Fruit fly (Drosophila melanogaster): ENCODE results near the gene GatA.

Gene GatA

DNA sequence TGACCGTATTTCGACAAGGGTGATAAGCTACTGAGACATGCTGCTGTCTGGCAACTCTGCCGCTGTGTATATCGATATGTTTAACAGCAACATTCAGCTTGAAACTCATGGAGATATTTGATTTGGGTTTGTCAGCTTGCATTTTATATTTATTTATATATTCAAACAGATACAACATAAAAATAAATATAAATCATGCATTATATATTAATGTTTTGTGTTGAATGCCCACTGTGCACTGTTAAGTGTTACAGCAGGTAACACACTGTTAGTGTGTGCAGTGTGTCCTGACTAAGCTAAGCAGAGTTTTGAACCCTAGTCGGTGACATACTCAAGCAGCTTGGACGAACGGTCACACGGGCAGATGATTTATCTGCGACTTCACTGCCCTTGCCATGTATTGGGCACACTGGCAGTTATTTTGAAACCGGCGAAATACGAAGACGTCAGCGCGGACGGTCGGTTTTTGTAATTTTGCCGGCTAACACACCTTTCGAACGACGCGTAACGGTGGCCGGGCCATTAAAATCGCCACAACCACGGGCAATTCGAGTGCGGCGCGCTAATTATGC is 45.0 kb downstream of the GatA start, which contains the start of the genes snRNP-U1-C and gukh:
snRNP-U1-C (minus strand) TSS at position 37 of the 572 bp plus-strand sequence.
gukh (plus strand) TSS at position 412 of the 572 bp plus-strand sequence.
- TF ChIP-seq noc (tag; optimal IDR thresholded peaks at IDR 0.05), result peak; percentile 58

DNA sequence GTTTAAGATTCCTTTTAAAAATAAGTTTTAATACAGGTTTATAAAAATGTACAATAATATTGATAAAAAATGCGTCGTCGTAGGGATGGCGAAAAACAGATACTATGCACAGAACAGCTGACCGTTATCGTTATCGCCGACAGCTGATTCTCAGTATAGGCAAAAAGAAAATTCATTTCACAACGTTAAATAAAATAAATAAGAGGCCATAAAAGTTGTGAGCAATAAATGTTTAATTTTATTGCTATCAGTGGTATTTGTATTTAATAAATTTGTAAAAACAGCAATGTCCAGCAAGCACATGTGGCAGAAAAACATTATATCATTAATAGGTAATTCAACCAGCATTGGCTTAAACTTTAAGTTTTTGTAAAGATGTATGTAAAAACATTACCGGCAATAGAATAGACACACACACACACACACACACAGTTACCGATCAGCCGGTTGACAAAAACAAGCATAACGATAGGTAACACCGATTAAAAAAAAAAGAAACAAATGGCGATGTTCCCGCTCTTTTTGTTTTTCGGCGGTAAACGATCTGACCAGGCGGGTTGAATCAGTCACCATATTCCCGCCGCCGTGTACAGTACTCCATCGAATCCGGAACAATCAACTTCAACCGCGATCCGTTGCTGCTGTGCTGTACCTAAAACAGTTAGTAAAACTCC is 47.7 kb downstream of the GatA start, which contains the start of the genes dnk and Smu1:
dnk (plus strand) TSS at position 133 of the 674 bp plus-strand sequence.
Smu1 (minus strand) TSS at position 462 of the 674 bp plus-strand sequence.
- TF ChIP-seq noc (tag; optimal IDR thresholded peaks at IDR 0.05), result no peak

DNA sequence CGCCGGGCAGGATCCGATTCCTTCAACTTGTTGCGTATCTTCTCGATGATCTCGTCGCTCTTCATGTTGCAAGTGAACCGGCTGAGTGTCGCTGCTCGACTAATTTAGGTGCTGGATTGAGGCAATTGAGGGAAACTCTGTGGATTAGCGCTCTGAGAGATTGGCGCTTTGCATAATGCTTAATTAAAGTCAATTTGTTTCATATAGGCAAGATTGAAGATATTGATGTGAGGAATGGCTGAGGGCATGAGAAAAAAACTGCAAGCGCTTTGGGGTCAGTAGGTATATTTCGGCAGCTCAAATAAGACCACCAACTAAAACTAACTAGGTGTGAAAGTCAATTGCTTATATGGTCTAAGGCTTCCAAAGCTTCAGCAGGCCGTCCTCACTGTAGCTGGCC is 49.9 kb downstream of the GatA start, which contains the start of gene euc:
euc (minus strand) TSS at position 101 of the 400 bp plus-strand sequence.
- no peak for TF ChIP-seq noc (tag; optimal IDR thresholded peaks at IDR 0.05)
